Fruit fly (Drosophila melanogaster) whole organism, embryonic: Measurements from ENCODE around the gene CG31743.

Experiments used
- CG14014 ChIP-seq: fragments of 200-800 bp; sonication (Bioruptor generic); IDR thresholded peaks from 2 replicates; pipeline ENCODE4 v1.3.6; 2022; ENCODE audit warnings: missing biosample characterization, missing genetic modification characterization
- CG16815 ChIP-seq: fragments of 200-800 bp; sonication (Bioruptor generic); optimal IDR thresholded peaks from 3 replicates; lab custom pipeline; 2017; ENCODE audit warnings: missing biosample characterization, mild to moderate bottlenecking, missing genetic modification characterization
- CG17186 ChIP-seq: fragments of 200-800 bp; sonication (Bioruptor generic); optimal IDR thresholded peaks from 3 replicates; lab custom pipeline; 2017; ENCODE audit warnings: missing biosample characterization, missing genetic modification reagents, missing genetic modification characterization
- CG2116 ChIP-seq: fragments of 200-800 bp; sonication (Bioruptor generic); optimal IDR thresholded peaks from 3 replicates; lab custom pipeline; 2018; ENCODE audit warnings: missing biosample characterization, mild to moderate bottlenecking, missing genetic modification characterization
- CG2875 ChIP-seq: fragments of 200-800 bp; sonication (Bioruptor generic); optimal IDR thresholded peaks from 2 replicates; lab custom pipeline; 2017; ENCODE audit warnings: missing biosample characterization, mild to moderate bottlenecking, missing genetic modification characterization, missing genetic modification reagents
- CG33213 ChIP-seq: fragments of 200-800 bp; sonication (Bioruptor generic); optimal IDR thresholded peaks from 3 replicates; lab custom pipeline; 2016; ENCODE audit warnings: missing biosample characterization, missing genetic modification characterization
- CG34376 ChIP-seq: fragments of 200-800 bp; sonication (Bioruptor generic); optimal IDR thresholded peaks from 2 replicates; lab custom pipeline; 2018; ENCODE audit warnings: missing biosample characterization, mild to moderate bottlenecking, missing genetic modification characterization
- CG34422 ChIP-seq: fragments of 200-800 bp; sonication (Bioruptor generic); IDR thresholded peaks from 3 replicates; pipeline ENCODE4 v1.3.6; 2022; ENCODE audit warnings: missing biosample characterization, missing genetic modification characterization
- CG4360 ChIP-seq: fragments of 200-800 bp; sonication (Bioruptor generic); IDR thresholded peaks from 2 replicates; pipeline ENCODE4 v1.3.6; 2022; ENCODE audit warnings: missing biosample characterization, missing genetic modification characterization
- CG6683 ChIP-seq: fragments of 200-800 bp; sonication (Bioruptor generic); optimal IDR thresholded peaks from 2 replicates; lab custom pipeline; 2017; ENCODE audit warnings: missing biosample characterization, mild to moderate bottlenecking, missing genetic modification characterization, missing genetic modification reagents
- CG6854 ChIP-seq: fragments of 200-800 bp; sonication (Bioruptor generic); optimal IDR thresholded peaks from 3 replicates; lab custom pipeline; 2017; ENCODE audit warnings: missing biosample characterization, mild to moderate bottlenecking, missing genetic modification characterization
- CG7786 ChIP-seq: fragments of 200-800 bp; sonication (Bioruptor generic); optimal IDR thresholded peaks from 2 replicates; lab custom pipeline; 2016; ENCODE audit warnings: missing biosample characterization, missing genetic modification characterization
- CG7987 ChIP-seq: fragments of 200-800 bp; sonication (Bioruptor generic); optimal IDR thresholded peaks from 2 replicates; lab custom pipeline; 2018; ENCODE audit warnings: missing biosample characterization, mild to moderate bottlenecking, missing genetic modification characterization, moderate library complexity
- CG8388 ChIP-seq: fragments of 200-800 bp; sonication (Bioruptor generic); optimal IDR thresholded peaks from 2 replicates; lab custom pipeline; 2019; ENCODE audit warnings: missing biosample characterization, mild to moderate bottlenecking, missing genetic modification characterization, moderate library complexity
- CG9215 ChIP-seq: fragments of 200-800 bp; sonication (Bioruptor generic); IDR thresholded peaks from 2 replicates; pipeline ENCODE4 v1.3.6; 2022; ENCODE audit warnings: missing biosample characterization, missing genetic modification characterization
- Chrac-16 ChIP-seq: fragments of 200-800 bp; sonication (Bioruptor generic); optimal IDR thresholded peaks from 3 replicates; lab custom pipeline; 2016; ENCODE audit warnings: missing biosample characterization, missing genetic modification characterization
- Deaf1 ChIP-seq: fragments of 200-800 bp; optimal IDR thresholded peaks from 3 replicates; lab custom pipeline; 2019; ENCODE audit warnings: missing biosample characterization, mild to moderate bottlenecking, missing genetic modification characterization, moderate library complexity
- GATAe ChIP-seq: fragments of 200-800 bp; sonication (Bioruptor generic); conservative IDR thresholded peaks from 2 replicates; pipeline ENCODE4 v1.3.6; 2022; ENCODE audit warnings: missing biosample characterization, missing genetic modification characterization
- Hr78 ChIP-seq, 2 experiments: fragments of 200-800 bp in 1 of 2; fragments of >200 bp in 1 of 2; sonication (Bioruptor generic) in 1 of 2; optimal IDR thresholded peaks; 2 replicates each; lab custom pipeline; 2017 to 2019; ENCODE audit warnings: missing biosample characterization in 2 of 2, missing genetic modification characterization in 2 of 2, mild to moderate bottlenecking in 1 of 2, moderate library complexity in 1 of 2
- MESR4 ChIP-seq: fragments of 200-800 bp; sonication (Bioruptor generic); optimal IDR thresholded peaks from 2 replicates; lab custom pipeline; 2018; ENCODE audit warnings: missing biosample characterization, mild to moderate bottlenecking, missing genetic modification characterization, moderate library complexity
- Mrtf ChIP-seq: fragments of 200-800 bp; sonication (Bioruptor generic); IDR thresholded peaks from 3 replicates; pipeline ENCODE4 v1.3.6; 2022; ENCODE audit warnings: missing biosample characterization, missing genetic modification characterization
- Nf-YA ChIP-seq: fragments of 200-800 bp; sonication (Bioruptor generic); IDR thresholded peaks from 2 replicates; pipeline ENCODE4 v1.3.6; 2022; ENCODE audit warnings: missing biosample characterization, missing genetic modification characterization
- Rfx ChIP-seq: fragments of 200-800 bp; sonication (Bioruptor generic); IDR thresholded peaks from 2 replicates; pipeline ENCODE4 v1.3.6; 2022; ENCODE audit warnings: missing biosample characterization, missing genetic modification characterization
- Sox100B ChIP-seq: fragments of 200-800 bp; sonication (Bioruptor generic); optimal IDR thresholded peaks from 3 replicates; lab custom pipeline; 2018; ENCODE audit warnings: missing biosample characterization, mild to moderate bottlenecking, missing genetic modification characterization
- Ssrp ChIP-seq: fragments of 200-800 bp; sonication (Bioruptor generic); optimal IDR thresholded peaks from 2 replicates; lab custom pipeline; 2018; ENCODE audit warnings: missing biosample characterization, mild to moderate bottlenecking, missing genetic modification characterization, moderate library complexity
- Tbp ChIP-seq: fragments of >200 bp; optimal IDR thresholded peaks from 2 replicates; lab custom pipeline; 2018; ENCODE audit warnings: missing biosample characterization, missing genetic modification characterization
- YL-1 ChIP-seq: fragments of 200-800 bp; sonication (Bioruptor generic); optimal IDR thresholded peaks from 3 replicates; lab custom pipeline; 2017; ENCODE audit warnings: missing biosample characterization, mild to moderate bottlenecking, missing genetic modification characterization
- ara ChIP-seq: fragments of 200-800 bp; sonication (Bioruptor generic); IDR thresholded peaks from 2 replicates; pipeline ENCODE4 v1.3.6; 2022; ENCODE audit warnings: missing biosample characterization, missing genetic modification characterization
- bab2 ChIP-seq: fragments of 200-800 bp; sonication (Bioruptor generic); optimal IDR thresholded peaks from 2 replicates; lab custom pipeline; 2016; ENCODE audit warnings: missing biosample characterization, missing genetic modification characterization
- bowl ChIP-seq: fragments of 200-800 bp; sonication (Bioruptor generic); IDR thresholded peaks from 2 replicates; pipeline ENCODE4 v1.3.6; 2022; ENCODE audit warnings: missing biosample characterization, missing genetic modification characterization
- cg ChIP-seq: fragments of 200-800 bp; sonication (Bioruptor generic); optimal IDR thresholded peaks from 3 replicates; lab custom pipeline; 2019; ENCODE audit warnings: missing biosample characterization, mild to moderate bottlenecking, missing genetic modification characterization, moderate library complexity
- chinmo ChIP-seq: fragments of 200-800 bp; sonication (Bioruptor generic); IDR thresholded peaks from 4 replicates; pipeline ENCODE4 v1.3.6; 2022; ENCODE audit warnings: missing biosample characterization, missing genetic modification characterization; ENCODE audit not compliant: partially characterized antibody
- crol ChIP-seq: fragments of 200-800 bp; sonication (Bioruptor generic); IDR thresholded peaks from 2 replicates; pipeline ENCODE4 v1.3.6; 2022; ENCODE audit warnings: missing biosample characterization, missing genetic modification characterization
- crp ChIP-seq, 2 experiments: fragments of 200-800 bp; sonication (Bioruptor generic); optimal IDR thresholded peaks; 2 replicates in 1 of 2; 3 replicates in 1 of 2; lab custom pipeline; 2017; ENCODE audit warnings: missing biosample characterization in 2 of 2, missing genetic modification characterization in 2 of 2, mild to moderate bottlenecking in 1 of 2, moderate library complexity in 1 of 2
- exex ChIP-seq: fragments of 200-800 bp; sonication (Bioruptor generic); optimal IDR thresholded peaks from 4 replicates; lab custom pipeline; 2018; ENCODE audit warnings: missing biosample characterization, mild to moderate bottlenecking, missing genetic modification characterization, moderate library complexity
- eyg ChIP-seq: fragments of 200-800 bp; sonication (Bioruptor generic); optimal IDR thresholded peaks from 3 replicates; lab custom pipeline; 2016; ENCODE audit warnings: missing biosample characterization, missing genetic modification characterization
- ind ChIP-seq: fragments of 200-800 bp; sonication (Bioruptor generic); optimal IDR thresholded peaks from 3 replicates; lab custom pipeline; 2016; ENCODE audit warnings: missing biosample characterization, missing genetic modification characterization
- nom ChIP-seq: fragments of 200-800 bp; sonication (Bioruptor generic); optimal IDR thresholded peaks from 2 replicates; lab custom pipeline; 2017; ENCODE audit warnings: missing biosample characterization, missing genetic modification characterization, mild to moderate bottlenecking, moderate library complexity, missing genetic modification reagents
- onecut ChIP-seq: fragments of 200-800 bp; sonication (Bioruptor generic); IDR thresholded peaks from 2 replicates; pipeline ENCODE4 v1.3.6; 2022; ENCODE audit warnings: missing biosample characterization, missing genetic modification characterization
- otp ChIP-seq: fragments of 200-800 bp; sonication (Bioruptor generic); IDR thresholded peaks from 3 replicates; pipeline ENCODE4, ENCODE4 v1.3.6; 2022; ENCODE audit warnings: missing biosample characterization, missing genetic modification characterization
- prd ChIP-seq, 3 experiments: fragments of >200 bp in 2 of 3; fragments of 200-800 bp in 1 of 3; sonication (Bioruptor generic) in 1 of 3; optimal IDR thresholded peaks in 2 of 3; IDR thresholded peaks in 1 of 3; 2 replicates in 2 of 3; 3 replicates in 1 of 3; pipeline versions ENCODE4 v1.3.6 to Lab custom; 2017 to 2022; ENCODE audit warnings: missing biosample characterization in 1 of 3, missing genetic modification characterization in 1 of 3
- sc ChIP-seq, 3 experiments: fragments of >200 bp in 2 of 3; fragments of 200-800 bp in 1 of 3; sonication (Bioruptor generic) in 1 of 3; optimal IDR thresholded peaks; 2 replicates in 2 of 3; 3 replicates in 1 of 3; lab custom pipeline; 2017; ENCODE audit warnings: mild to moderate bottlenecking in 1 of 3, missing biosample characterization in 1 of 3, missing genetic modification characterization in 1 of 3, missing genetic modification reagents in 1 of 3
- ttk ChIP-seq: fragments of 200-800 bp; sonication (Bioruptor generic); IDR thresholded peaks from 2 replicates; pipeline ENCODE4 v2.1.2; 2022; ENCODE audit warnings: missing biosample characterization, missing genetic modification characterization
- wdn ChIP-seq: fragments of 200-800 bp; sonication (Bioruptor generic); IDR thresholded peaks from 2 replicates; pipeline ENCODE4 v1.3.6; 2022; ENCODE audit warnings: missing biosample characterization, missing genetic modification characterization
- zfh1 ChIP-seq: fragments of 200-800 bp; sonication (Bioruptor generic); IDR thresholded peaks from 3 replicates; pipeline ENCODE4 v1.3.6; 2022; ENCODE audit warnings: missing biosample characterization, missing genetic modification characterization

Gene CG31743

DNA sequence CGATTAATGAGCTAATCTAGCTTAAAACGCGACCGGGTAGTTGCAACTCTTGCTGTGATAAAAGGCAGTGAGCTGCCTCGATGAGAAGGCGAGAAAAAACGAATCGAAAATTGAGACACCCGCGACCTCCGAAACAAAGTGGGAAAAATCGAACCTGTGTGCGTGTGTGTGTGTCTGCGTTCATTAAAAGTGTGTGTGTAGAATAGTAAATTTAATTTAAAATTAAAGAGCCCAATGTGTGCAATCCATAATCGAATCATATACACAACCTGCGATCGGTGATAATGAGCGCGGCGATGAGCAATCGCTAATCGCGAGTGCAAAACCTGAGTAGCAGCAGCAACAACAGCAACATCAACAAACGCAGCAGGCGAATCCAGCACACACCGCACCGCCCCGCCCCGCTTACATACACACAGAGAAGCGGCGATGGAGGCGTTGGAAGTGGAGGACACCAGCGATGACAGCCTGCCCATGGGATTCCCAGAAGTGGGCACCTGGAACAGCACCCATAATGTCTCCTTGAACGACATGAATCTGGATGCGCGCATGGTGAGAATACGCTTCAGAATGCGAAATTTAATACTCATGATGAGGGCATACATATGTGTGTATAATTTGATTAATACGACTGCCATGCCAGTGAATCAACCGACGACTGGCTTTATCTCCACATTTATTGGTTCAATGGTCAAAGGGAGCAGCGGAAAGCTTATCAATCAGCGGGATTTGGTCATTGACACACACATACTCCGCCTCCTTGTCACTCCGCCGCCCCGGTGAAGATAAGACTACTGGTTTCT, 9.5 kb downstream of the CG31743 start:
- TF ChIP-seq CG34422 (GFP tag; lab: Robert Waterston, UW), result peak; percentile 48; the same call in 2 of the 3 replicates
- peak; percentile 95 for TF ChIP-seq onecut
- TF ChIP-seq crol (GFP tag; lab: Robert Waterston, UW), result peak; percentile 92
- TF ChIP-seq CG4360, result peak; percentile 17; the same call in 1 of the 2 replicates
- peak; percentile 35; the same call in 1 of the 2 replicates for TF ChIP-seq GATAe (GFP tag; lab: Robert Waterston, UW)
- TF ChIP-seq bab2 (GFP tag; lab: Kevin White, UChicago), result no peak
- peak in 1 of 2 experiments; percentile 59 for TF ChIP-seq crp (GFP tag; optimal IDR thresholded peaks at IDR 0.05; lab: Kevin White, UChicago)
- no peak for TF ChIP-seq CG2875 (GFP tag; lab: Kevin White, UChicago)
- peak; percentile 86 for TF ChIP-seq MESR4
- TF ChIP-seq Chrac-16 (GFP tag; lab: Kevin White, UChicago), result no peak
- TF ChIP-seq CG33213 (GFP tag; lab: Kevin White, UChicago), result no peak
- no peak for TF ChIP-seq CG2116 (GFP tag; lab: Kevin White, UChicago)
- TF ChIP-seq CG16815, result no peak
- 0 out of 2 replicates have a peak, but pooled peaks have one; percentile 8 for TF ChIP-seq CG14014 (GFP tag; lab: Robert Waterston, UW)
- no peak for TF ChIP-seq sc (optimal IDR thresholded peaks at IDR 0.05; lab: Kevin White, UChicago)
- TF ChIP-seq sc (GFP tag; optimal IDR thresholded peaks at IDR 0.05; lab: Kevin White, UChicago), result no peak
- peak; percentile 50 for TF ChIP-seq CG34376
- no peak for TF ChIP-seq CG9215 (GFP tag; lab: Robert Waterston, UW)
- no peak for TF ChIP-seq CG6683
- TF ChIP-seq YL-1 (GFP tag; lab: Kevin White, UChicago), result peak; percentile 16
- no peak for TF ChIP-seq Mrtf (GFP tag; lab: Robert Waterston, UW)
- TF ChIP-seq Deaf1 (tag; lab: Kevin White, UChicago), result no peak
- peak; percentile 64; the same call in 1 of the 4 replicates for TF ChIP-seq chinmo (GFP tag; lab: Robert Waterston, UW)
- no peak for TF ChIP-seq Nf-YA (GFP tag; lab: Robert Waterston, UW)
- no peak for TF ChIP-seq Ssrp
- TF ChIP-seq exex (tag; lab: Kevin White, UChicago), result peak; percentile 45
- TF ChIP-seq zfh1, result no peak
- TF ChIP-seq bowl (GFP tag; lab: Robert Waterston, UW), result 0 out of 2 replicates have a peak, but pooled peaks have one; percentile 30
- peak in 1 of 2 experiments; percentile 90 for TF ChIP-seq Hr78 (GFP tag; optimal IDR thresholded peaks at IDR 0.05; lab: Kevin White, UChicago)
- no peak for TF ChIP-seq CG8388
- no peak for TF ChIP-seq prd (optimal IDR thresholded peaks at IDR 0.05; lab: Kevin White, UChicago)
- TF ChIP-seq prd (GFP tag; IDR thresholded peaks at IDR 0.05; lab: Robert Waterston, UW), result 0 out of 3 replicates have a peak, but pooled peaks have one; percentile 18
- TF ChIP-seq Tbp (GFP tag; lab: Kevin White, UChicago), result no peak
- no peak; the same call in 1 of the 2 replicates for TF ChIP-seq ttk (GFP tag; lab: Robert Waterston, UW)
- peak; percentile 90 for TF ChIP-seq cg

DNA sequence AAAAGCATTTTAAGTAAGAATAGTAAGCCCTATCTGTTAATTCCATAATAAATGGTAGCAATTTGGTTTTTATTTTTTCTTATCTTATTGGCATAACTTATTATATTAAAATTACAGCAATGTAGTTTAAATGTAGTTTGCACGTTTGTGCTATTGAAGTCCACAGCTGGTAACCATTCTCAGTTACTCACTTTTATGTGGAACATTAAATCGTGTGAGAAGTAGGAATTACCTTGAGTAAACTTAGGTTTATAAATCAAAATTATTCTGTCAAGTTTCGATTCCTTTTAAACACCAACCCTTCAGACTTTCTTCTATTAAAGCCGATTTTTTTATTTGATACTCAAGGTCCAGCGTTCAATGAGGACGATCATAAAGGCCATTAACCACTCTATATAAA, 10.3 kb downstream of the CG31743 start, which contains the start of gene CG42556:
CG42556 (plus strand) TSS at position 301 of the 400 bp plus-strand sequence.
- TF ChIP-seq Sox100B (GFP tag; lab: Kevin White, UChicago), result no peak
- TF ChIP-seq otp (GFP tag; lab: Robert Waterston, UW), result no peak
- no peak for TF ChIP-seq ara (GFP tag; lab: Robert Waterston, UW)
- no peak for TF ChIP-seq CG7987 (GFP tag; lab: Kevin White, UChicago)
- TF ChIP-seq wdn (GFP tag; lab: Robert Waterston, UW), result no peak
- no peak for TF ChIP-seq nom (GFP tag; lab: Kevin White, UChicago)
- no peak for TF ChIP-seq CG17186 (GFP tag; lab: Kevin White, UChicago)
- TF ChIP-seq CG6854, result no peak
- no peak for TF ChIP-seq ind (GFP tag; lab: Kevin White, UChicago)
- no peak for TF ChIP-seq eyg (GFP tag; lab: Kevin White, UChicago)
- TF ChIP-seq CG7786 (GFP tag; lab: Kevin White, UChicago), result no peak
- TF ChIP-seq Rfx (GFP tag; lab: Robert Waterston, UW), result no peak
